Fruit fly (Drosophila melanogaster) whole organism, embryonic: Measurements from ENCODE around the gene Art8.

Source experiments
- ATbp ChIP-seq: fragments of 200-800 bp; sonication (Bioruptor generic); optimal IDR thresholded peaks from 2 replicates; lab custom pipeline; 2017; ENCODE audit warnings: missing biosample characterization, mild to moderate bottlenecking, missing genetic modification characterization, missing genetic modification reagents
- Bgb ChIP-seq: fragments of 200-800 bp; sonication (Bioruptor generic); IDR thresholded peaks from 2 replicates; pipeline ENCODE4 v1.3.6; 2022; ENCODE audit warnings: missing biosample characterization, missing genetic modification characterization; ENCODE audit not compliant: partially characterized antibody
- CG10321 ChIP-seq: fragments of 200-800 bp; sonication (Bioruptor generic); IDR thresholded peaks from 2 replicates; pipeline ENCODE4 v1.3.6; 2022; ENCODE audit warnings: missing biosample characterization, missing genetic modification characterization
- CG11504 ChIP-seq: fragments of 200-800 bp; sonication (Bioruptor generic); optimal IDR thresholded peaks from 3 replicates; lab custom pipeline; 2019; ENCODE audit warnings: missing biosample characterization, mild to moderate bottlenecking, missing genetic modification characterization, moderate library complexity
- CG14050 ChIP-seq: fragments of 200-800 bp; sonication (Bioruptor generic); IDR thresholded peaks from 3 replicates; pipeline ENCODE4 v1.3.6; 2022; ENCODE audit warnings: missing biosample characterization, missing genetic modification characterization
- CG2120 ChIP-seq: fragments of 200-800 bp; sonication (Bioruptor generic); optimal IDR thresholded peaks from 3 replicates; lab custom pipeline; 2016; ENCODE audit warnings: missing biosample characterization, missing genetic modification characterization
- CG2202 ChIP-seq: fragments of 200-800 bp; sonication (Bioruptor generic); optimal IDR thresholded peaks from 2 replicates; lab custom pipeline; 2018; ENCODE audit warnings: missing biosample characterization, mild to moderate bottlenecking, missing genetic modification characterization
- CG2875 ChIP-seq: fragments of 200-800 bp; sonication (Bioruptor generic); optimal IDR thresholded peaks from 2 replicates; lab custom pipeline; 2017; ENCODE audit warnings: missing biosample characterization, mild to moderate bottlenecking, missing genetic modification characterization, missing genetic modification reagents
- CG4404 ChIP-seq: fragments of 200-800 bp; sonication (Bioruptor generic); IDR thresholded peaks from 2 replicates; pipeline ENCODE4 v1.3.6; 2022; ENCODE audit warnings: missing biosample characterization, missing genetic modification characterization
- CG4424 ChIP-seq: fragments of 200-800 bp; sonication (Bioruptor generic); optimal IDR thresholded peaks from 3 replicates; lab custom pipeline; 2016; ENCODE audit warnings: missing biosample characterization, missing genetic modification characterization
- CG6175 ChIP-seq: fragments of 200-800 bp; sonication (Bioruptor generic); IDR thresholded peaks from 3 replicates; pipeline ENCODE4 v1.3.6; 2022; ENCODE audit warnings: missing biosample characterization, missing genetic modification characterization
- CG6254 ChIP-seq: fragments of 200-800 bp; sonication (Bioruptor generic); optimal IDR thresholded peaks from 3 replicates; lab custom pipeline; 2017; ENCODE audit warnings: mild to moderate bottlenecking, missing biosample characterization, missing genetic modification reagents, missing genetic modification characterization
- CG7745 ChIP-seq: fragments of 200-800 bp; sonication (Bioruptor generic); optimal IDR thresholded peaks from 2 replicates; lab custom pipeline; 2018; ENCODE audit warnings: missing biosample characterization, mild to moderate bottlenecking, missing genetic modification characterization, moderate library complexity
- CG8089 ChIP-seq: fragments of 200-800 bp; sonication (Bioruptor generic); optimal IDR thresholded peaks from 3 replicates; lab custom pipeline; 2016; ENCODE audit warnings: missing biosample characterization, missing genetic modification characterization
- CG8944 ChIP-seq: fragments of 200-800 bp; sonication (Bioruptor generic); optimal IDR thresholded peaks from 3 replicates; lab custom pipeline; 2016; ENCODE audit warnings: missing biosample characterization, missing genetic modification characterization
- Camta ChIP-seq: fragments of 200-800 bp; sonication (Bioruptor generic); optimal IDR thresholded peaks from 2 replicates; lab custom pipeline; 2016; ENCODE audit warnings: missing biosample characterization, missing genetic modification characterization
- Chrac-16 ChIP-seq: fragments of 200-800 bp; sonication (Bioruptor generic); optimal IDR thresholded peaks from 3 replicates; lab custom pipeline; 2016; ENCODE audit warnings: missing biosample characterization, missing genetic modification characterization
- CrebB ChIP-seq: fragments of 200-800 bp; sonication (Bioruptor generic); optimal IDR thresholded peaks from 3 replicates; lab custom pipeline; 2018; ENCODE audit warnings: missing biosample characterization, mild to moderate bottlenecking, missing genetic modification characterization
- Ets97D ChIP-seq: fragments of 200-800 bp; sonication (Bioruptor generic); optimal IDR thresholded peaks from 3 replicates; lab custom pipeline; 2016; ENCODE audit warnings: missing biosample characterization, missing genetic modification characterization
- GATAe ChIP-seq: fragments of 200-800 bp; sonication (Bioruptor generic); conservative IDR thresholded peaks from 2 replicates; pipeline ENCODE4 v1.3.6; 2022; ENCODE audit warnings: missing biosample characterization, missing genetic modification characterization
- MBD-R2 ChIP-seq: fragments of 200-800 bp; sonication (Bioruptor generic); IDR thresholded peaks from 2 replicates; pipeline ENCODE4 v1.3.6; 2022; ENCODE audit warnings: missing biosample characterization, missing genetic modification characterization
- MTF-1 ChIP-seq: fragments of 200-800 bp; sonication (Bioruptor generic); optimal IDR thresholded peaks from 2 replicates; lab custom pipeline; 2018; ENCODE audit warnings: missing biosample characterization, mild to moderate bottlenecking, missing genetic modification characterization, borderline replicate concordance
- Meics ChIP-seq: fragments of 200-800 bp; sonication (Bioruptor generic); optimal IDR thresholded peaks from 2 replicates; lab custom pipeline; 2017; ENCODE audit warnings: missing biosample characterization, mild to moderate bottlenecking, missing genetic modification characterization
- Mrtf ChIP-seq: fragments of 200-800 bp; sonication (Bioruptor generic); IDR thresholded peaks from 3 replicates; pipeline ENCODE4 v1.3.6; 2022; ENCODE audit warnings: missing biosample characterization, missing genetic modification characterization
- NC2β ChIP-seq: fragments of 200-800 bp; sonication (Bioruptor generic); optimal IDR thresholded peaks from 2 replicates; lab custom pipeline; 2016; ENCODE audit warnings: missing biosample characterization, missing genetic modification characterization
- Six4 ChIP-seq: fragments of 200-800 bp; sonication (Bioruptor generic); optimal IDR thresholded peaks from 2 replicates; lab custom pipeline; 2016; ENCODE audit warnings: missing biosample characterization, missing genetic modification characterization
- al ChIP-seq: fragments of 200-800 bp; sonication (Bioruptor generic); IDR thresholded peaks from 2 replicates; pipeline ENCODE4 v1.3.6; 2022; ENCODE audit warnings: missing biosample characterization, missing genetic modification characterization
- chm ChIP-seq: fragments of 200-800 bp; sonication (Bioruptor generic); IDR thresholded peaks from 2 replicates; pipeline ENCODE4 v1.3.6; 2022; ENCODE audit warnings: missing biosample characterization, missing genetic modification characterization
- da ChIP-seq: fragments of 200-800 bp; sonication (Bioruptor generic); optimal IDR thresholded peaks from 2 replicates; lab custom pipeline; 2016; ENCODE audit warnings: missing biosample characterization, missing genetic modification characterization
- disco-r ChIP-seq: fragments of 200-800 bp; sonication (Bioruptor generic); optimal IDR thresholded peaks from 2 replicates; lab custom pipeline; 2016; ENCODE audit warnings: missing biosample characterization, missing genetic modification characterization
- esg ChIP-seq: fragments of 200-800 bp; sonication (Bioruptor generic); conservative IDR thresholded peaks from 2 replicates; pipeline ENCODE4 v1.3.6; 2022; ENCODE audit warnings: missing biosample characterization, missing genetic modification characterization
- fd102C ChIP-seq: fragments of 200-800 bp; sonication (Bioruptor generic); optimal IDR thresholded peaks from 2 replicates; lab custom pipeline; 2018; ENCODE audit warnings: missing biosample characterization, mild to moderate bottlenecking, missing genetic modification characterization, moderate library complexity
- fd96Cb ChIP-seq: fragments of 200-800 bp; sonication (Bioruptor generic); optimal IDR thresholded peaks from 2 replicates; lab custom pipeline; 2018; ENCODE audit warnings: missing biosample characterization, mild to moderate bottlenecking, missing genetic modification characterization, moderate library complexity
- ftz-f1 ChIP-seq: fragments of 200-800 bp; sonication (Bioruptor generic); optimal IDR thresholded peaks from 2 replicates; lab custom pipeline; 2016; ENCODE audit warnings: missing biosample characterization, missing genetic modification characterization
- gro ChIP-seq: fragments of 200-800 bp; sonication (Bioruptor generic); optimal IDR thresholded peaks from 2 replicates; lab custom pipeline; 2016; ENCODE audit warnings: missing biosample characterization, missing genetic modification characterization
- her ChIP-seq: fragments of 200-800 bp; sonication (Bioruptor generic); optimal IDR thresholded peaks from 2 replicates; lab custom pipeline; 2016; ENCODE audit warnings: missing biosample characterization, missing genetic modification characterization
- jing ChIP-seq: fragments of 200-800 bp; sonication (Bioruptor generic); optimal IDR thresholded peaks from 2 replicates; lab custom pipeline; 2018; ENCODE audit warnings: missing biosample characterization, mild to moderate bottlenecking, missing genetic modification characterization
- jumu ChIP-seq: fragments of 200-800 bp; sonication (Bioruptor generic); optimal IDR thresholded peaks from 3 replicates; lab custom pipeline; 2016; ENCODE audit warnings: missing biosample characterization, missing genetic modification characterization
- lmd ChIP-seq: fragments of 200-800 bp; sonication (Bioruptor generic); IDR thresholded peaks from 2 replicates; pipeline ENCODE4 v1.3.6; 2022; ENCODE audit warnings: missing biosample characterization, missing genetic modification characterization
- luna ChIP-seq: fragments of 200-800 bp; sonication (Bioruptor generic); optimal IDR thresholded peaks from 2 replicates; lab custom pipeline; 2016; ENCODE audit warnings: missing biosample characterization, missing genetic modification characterization
- p53 ChIP-seq: fragments of 200-800 bp; sonication (Bioruptor generic); optimal IDR thresholded peaks from 2 replicates; lab custom pipeline; 2016; ENCODE audit warnings: missing biosample characterization, missing genetic modification characterization
- peb ChIP-seq: fragments of 200-800 bp; sonication (Bioruptor generic); IDR thresholded peaks from 2 replicates; pipeline ENCODE4 v1.3.6; 2022; ENCODE audit warnings: missing biosample characterization, missing genetic modification characterization
- ranshi ChIP-seq: fragments of 200-800 bp; sonication (Bioruptor generic); IDR thresholded peaks from 2 replicates; pipeline ENCODE4 v1.3.6; 2022; ENCODE audit warnings: missing biosample characterization, missing genetic modification characterization
- scrt ChIP-seq: fragments of 200-800 bp; sonication (Bioruptor generic); optimal IDR thresholded peaks from 2 replicates; lab custom pipeline; 2018; ENCODE audit warnings: missing biosample characterization, mild to moderate bottlenecking, missing genetic modification characterization, moderate library complexity
- seq ChIP-seq: fragments of 200-800 bp; sonication (Bioruptor generic); IDR thresholded peaks from 2 replicates; pipeline ENCODE4 v1.3.6; 2022; ENCODE audit warnings: missing biosample characterization, missing genetic modification characterization
- ssp ChIP-seq: fragments of 200-800 bp; sonication (Bioruptor generic); IDR thresholded peaks from 2 replicates; pipeline ENCODE4 v1.3.6; 2022; ENCODE audit warnings: missing biosample characterization, missing genetic modification characterization
- tin ChIP-seq: fragments of 200-800 bp; sonication (Bioruptor generic); optimal IDR thresholded peaks from 3 replicates; lab custom pipeline; 2016; ENCODE audit warnings: missing biosample characterization, missing genetic modification characterization
- vfl ChIP-seq: fragments of 200-800 bp; sonication (Bioruptor generic); optimal IDR thresholded peaks from 2 replicates; lab custom pipeline; 2016; ENCODE audit warnings: missing biosample characterization, missing genetic modification characterization
- z ChIP-seq: fragments of 200-800 bp; sonication (Bioruptor generic); IDR thresholded peaks from 3 replicates; pipeline ENCODE4 v1.3.6; 2022; ENCODE audit warnings: missing biosample characterization, missing genetic modification characterization
- zf30C ChIP-seq: fragments of 200-800 bp; sonication (Bioruptor generic); optimal IDR thresholded peaks from 3 replicates; lab custom pipeline; 2018; ENCODE audit warnings: missing biosample characterization, mild to moderate bottlenecking, missing genetic modification characterization

The Art8 gene

DNA sequence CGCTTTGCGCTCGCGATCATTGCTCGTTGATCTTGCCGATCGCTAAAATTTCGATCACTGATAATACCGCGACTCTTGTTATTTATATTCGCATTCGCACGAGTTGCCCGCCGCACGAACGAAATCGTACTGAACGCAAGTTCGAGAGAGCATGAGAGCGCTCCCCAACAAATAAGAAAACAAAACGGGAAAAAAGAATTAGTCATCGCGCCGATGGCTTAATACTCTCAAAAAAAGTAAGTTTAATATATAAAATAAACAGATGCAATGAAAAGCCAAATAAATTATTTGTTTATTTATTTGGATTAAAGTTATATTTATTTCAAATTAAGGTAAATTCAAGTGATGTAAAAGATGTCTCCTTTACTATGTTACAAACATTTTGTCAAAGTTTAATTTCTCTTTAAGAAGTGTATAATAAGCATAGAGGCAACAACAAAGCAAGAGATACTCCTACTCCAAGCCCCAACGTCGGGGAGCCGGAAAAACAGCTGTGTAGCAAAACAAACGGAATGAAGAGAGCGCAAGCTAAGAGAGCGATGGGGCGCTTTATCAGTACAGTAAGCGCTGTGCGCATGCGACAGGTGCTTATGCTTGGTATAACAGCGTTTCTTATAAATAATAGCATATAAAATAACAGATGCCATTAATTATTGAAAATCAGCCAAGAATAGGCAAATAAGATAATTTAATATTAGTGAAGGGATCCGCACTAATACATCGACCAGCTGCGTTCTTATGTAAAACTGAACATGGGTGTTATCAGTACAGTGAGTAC is 46.6 kb upstream of the Art8 start (continued):
- TF ChIP-seq CG6254 (peak; percentile 62), gro (GFP tag; lab: Kevin White, UChicago) (peak; percentile 7), Ets97D (GFP tag; lab: Kevin White, UChicago) (no peak), CG6175 (GFP tag; lab: Robert Waterston, UW) (no peak), z (GFP tag; lab: Robert Waterston, UW) (no peak), ranshi (GFP tag; lab: Robert Waterston, UW) (peak; percentile 33), Bgb (peak; percentile 56; the same call in 1 of the 2 replicates), MBD-R2 (GFP tag; lab: Robert Waterston, UW) (no peak; the same call in 1 of the 2 replicates), fd102C (no peak), ssp (GFP tag; lab: Robert Waterston, UW) (peak; percentile 72), vfl (GFP tag; lab: Kevin White, UChicago) (peak; percentile 26), jing (peak; percentile 77), p53 (no peak), luna (GFP tag; lab: Kevin White, UChicago) (no peak), GATAe (GFP tag; lab: Robert Waterston, UW) (peak; percentile 89), her (GFP tag; lab: Kevin White, UChicago) (peak; percentile 30), scrt (GFP tag; lab: Kevin White, UChicago) (peak; percentile 53), CG2875 (GFP tag; lab: Kevin White, UChicago) (peak; percentile 60), seq (GFP tag; lab: Robert Waterston, UW) (peak; percentile 79), Chrac-16 (peak; percentile 72), esg (GFP tag; lab: Robert Waterston, UW) (peak; percentile 77), da (GFP tag; lab: Kevin White, UChicago) (peak; percentile 27), CG4424 (GFP tag; lab: Kevin White, UChicago) (peak; percentile 62), disco-r (GFP tag; lab: Kevin White, UChicago) (peak; percentile 63), NC2β (peak; percentile 72), ATbp (peak; percentile 69), chm (GFP tag; lab: Robert Waterston, UW) (peak; percentile 22), MTF-1 (GFP tag; lab: Kevin White, UChicago) (no peak), Meics (GFP tag; lab: Kevin White, UChicago) (peak; percentile 81), lmd (peak; percentile 88), CG14050 (GFP tag; lab: Robert Waterston, UW) (peak; percentile 70), Camta (GFP tag; lab: Kevin White, UChicago) (peak; percentile 47), CG11504 (tag; lab: Kevin White, UChicago) (peak; percentile 87), jumu (GFP tag; lab: Kevin White, UChicago) (peak; percentile 46), CrebB (tag; lab: Kevin White, UChicago) (peak; percentile 22), tin (GFP tag; lab: Kevin White, UChicago) (peak; percentile 55), CG2202 (tag; lab: Kevin White, UChicago) (peak; percentile 59), CG4404 (GFP tag; lab: Robert Waterston, UW) (peak; percentile 7; the same call in 1 of the 2 replicates), CG7745 (tag; lab: Kevin White, UChicago) (no peak), CG8944 (GFP tag; lab: Kevin White, UChicago) (peak; percentile 41), Mrtf (GFP tag; lab: Robert Waterston, UW) (peak; percentile 81), CG10321 (GFP tag; lab: Robert Waterston, UW) (peak; percentile 65), CG2120 (peak; percentile 85), al (GFP tag; lab: Robert Waterston, UW) (peak; percentile 72), Six4 (GFP tag; lab: Kevin White, UChicago) (peak; percentile 74), peb (GFP tag; lab: Robert Waterston, UW) (peak; percentile 43), fd96Cb (tag; lab: Kevin White, UChicago) (peak; percentile 75), zf30C (GFP tag; lab: Kevin White, UChicago) (no peak), CG8089 (peak; percentile 54), ftz-f1 (GFP tag; lab: Kevin White, UChicago) (no peak)
